Fruit fly (Drosophila melanogaster) whole organism, embryonic: Measurements from ENCODE around the gene Bicra.

ENCODE experiments used
- CG10209 ChIP-seq: fragments of 200-800 bp; sonication (Bioruptor generic); optimal IDR thresholded peaks from 3 replicates; lab custom pipeline; 2017; ENCODE audit warnings: missing biosample characterization, mild to moderate bottlenecking, missing genetic modification characterization, missing genetic modification reagents
- CG10654 ChIP-seq: fragments of 200-800 bp; sonication (Bioruptor generic); optimal IDR thresholded peaks from 2 replicates; lab custom pipeline; 2016; ENCODE audit warnings: missing biosample characterization, missing genetic modification characterization
- CG11247 ChIP-seq: fragments of 200-800 bp; sonication (Bioruptor generic); IDR thresholded peaks from 2 replicates; pipeline ENCODE4 v1.3.6; 2022; ENCODE audit warnings: missing biosample characterization, missing genetic modification characterization
- CG11695 ChIP-seq: fragments of 200-800 bp; sonication (Bioruptor generic); IDR thresholded peaks from 3 replicates; pipeline ENCODE4 v1.3.6; 2022; ENCODE audit warnings: missing biosample characterization, missing genetic modification characterization
- CG12391 ChIP-seq: fragments of 200-800 bp; sonication (Bioruptor generic); optimal IDR thresholded peaks from 3 replicates; lab custom pipeline; 2018; ENCODE audit warnings: missing biosample characterization, mild to moderate bottlenecking, missing genetic modification characterization, moderate library complexity
- CG12942 ChIP-seq: fragments of 200-800 bp; sonication (Bioruptor generic); optimal IDR thresholded peaks from 3 replicates; lab custom pipeline; 2016; ENCODE audit warnings: missing biosample characterization, missing genetic modification characterization
- CG13287 ChIP-seq: fragments of 200-800 bp; sonication (Bioruptor generic); IDR thresholded peaks from 2 replicates; pipeline ENCODE4 v1.3.6; 2022; ENCODE audit warnings: missing biosample characterization, missing genetic modification characterization; ENCODE audit not compliant: partially characterized antibody
- CG14710 ChIP-seq: fragments of 200-800 bp; sonication (Bioruptor generic); optimal IDR thresholded peaks from 3 replicates; lab custom pipeline; 2019; ENCODE audit warnings: missing biosample characterization, mild to moderate bottlenecking, missing genetic modification characterization, moderate library complexity
- CG15269 ChIP-seq: fragments of 200-800 bp; sonication (Bioruptor generic); optimal IDR thresholded peaks from 2 replicates; lab custom pipeline; 2018; ENCODE audit warnings: missing biosample characterization, mild to moderate bottlenecking, missing genetic modification characterization, moderate library complexity
- CG15479 ChIP-seq: fragments of 200-800 bp; sonication (Bioruptor generic); optimal IDR thresholded peaks from 3 replicates; lab custom pipeline; 2019; ENCODE audit warnings: missing biosample characterization, mild to moderate bottlenecking, missing genetic modification characterization, moderate library complexity
- CG1603 ChIP-seq: fragments of 200-800 bp; sonication (Bioruptor generic); optimal IDR thresholded peaks from 2 replicates; lab custom pipeline; 2019; ENCODE audit warnings: missing biosample characterization, mild to moderate bottlenecking, missing genetic modification characterization, moderate library complexity
- CG1647 ChIP-seq: fragments of 200-800 bp; sonication (Bioruptor generic); optimal IDR thresholded peaks from 3 replicates; lab custom pipeline; 2016; ENCODE audit warnings: missing biosample characterization, missing genetic modification characterization
- CG17359 ChIP-seq: fragments of 200-800 bp; sonication (Bioruptor generic); optimal IDR thresholded peaks from 3 replicates; lab custom pipeline; 2018; ENCODE audit warnings: missing biosample characterization, mild to moderate bottlenecking, missing genetic modification characterization, moderate library complexity
- CG2712 ChIP-seq: fragments of 200-800 bp; optimal IDR thresholded peaks from 3 replicates; lab custom pipeline; 2019; ENCODE audit warnings: missing biosample characterization, mild to moderate bottlenecking, missing genetic modification characterization, moderate library complexity
- CG2875 ChIP-seq: fragments of 200-800 bp; sonication (Bioruptor generic); optimal IDR thresholded peaks from 2 replicates; lab custom pipeline; 2017; ENCODE audit warnings: missing biosample characterization, mild to moderate bottlenecking, missing genetic modification characterization, missing genetic modification reagents
- CG34224 ChIP-seq: fragments of 200-800 bp; sonication (Bioruptor generic); IDR thresholded peaks from 3 replicates; pipeline ENCODE4 v1.3.6; 2022; ENCODE audit warnings: missing biosample characterization, missing genetic modification characterization; ENCODE audit not compliant: partially characterized antibody
- CG34422 ChIP-seq: fragments of 200-800 bp; sonication (Bioruptor generic); IDR thresholded peaks from 3 replicates; pipeline ENCODE4 v1.3.6; 2022; ENCODE audit warnings: missing biosample characterization, missing genetic modification characterization
- CG4282 ChIP-seq: fragments of 200-800 bp; sonication (Bioruptor generic); optimal IDR thresholded peaks from 2 replicates; lab custom pipeline; 2016; ENCODE audit warnings: missing biosample characterization, missing genetic modification characterization
- CG4820 ChIP-seq: fragments of 200-800 bp; sonication (Bioruptor generic); optimal IDR thresholded peaks from 3 replicates; lab custom pipeline; 2016; ENCODE audit warnings: missing biosample characterization, missing genetic modification characterization
- CG6272 ChIP-seq: fragments of 200-800 bp; sonication (Bioruptor generic); IDR thresholded peaks from 2 replicates; pipeline ENCODE4 v1.3.6; 2022; ENCODE audit warnings: missing biosample characterization, missing genetic modification characterization
- CG8478 ChIP-seq: fragments of >200 bp; optimal IDR thresholded peaks from 2 replicates; lab custom pipeline; 2018
- CG9609 ChIP-seq: fragments of 200-800 bp; sonication (Bioruptor generic); optimal IDR thresholded peaks from 3 replicates; lab custom pipeline; 2016; ENCODE audit warnings: missing biosample characterization, missing genetic modification characterization
- CrebB ChIP-seq: fragments of 200-800 bp; sonication (Bioruptor generic); optimal IDR thresholded peaks from 3 replicates; lab custom pipeline; 2018; ENCODE audit warnings: missing biosample characterization, mild to moderate bottlenecking, missing genetic modification characterization
- Dad ChIP-seq: fragments of 200-800 bp; sonication (Bioruptor generic); optimal IDR thresholded peaks from 3 replicates; lab custom pipeline; 2016; ENCODE audit warnings: missing biosample characterization, missing genetic modification characterization
- Fer1 ChIP-seq: fragments of 200-800 bp; sonication (Bioruptor generic); optimal IDR thresholded peaks from 2 replicates; lab custom pipeline; 2017; ENCODE audit warnings: missing biosample characterization, mild to moderate bottlenecking, missing genetic modification characterization
- Hsf ChIP-seq: fragments of 200-800 bp; sonication (Bioruptor generic); optimal IDR thresholded peaks from 3 replicates; lab custom pipeline; 2016; ENCODE audit warnings: missing biosample characterization, missing genetic modification characterization
- MTF-1 ChIP-seq: fragments of 200-800 bp; sonication (Bioruptor generic); optimal IDR thresholded peaks from 2 replicates; lab custom pipeline; 2018; ENCODE audit warnings: missing biosample characterization, mild to moderate bottlenecking, missing genetic modification characterization, borderline replicate concordance
- Meics ChIP-seq: fragments of 200-800 bp; sonication (Bioruptor generic); optimal IDR thresholded peaks from 2 replicates; lab custom pipeline; 2017; ENCODE audit warnings: missing biosample characterization, mild to moderate bottlenecking, missing genetic modification characterization
- Mes4 ChIP-seq: fragments of 200-800 bp; sonication (Bioruptor generic); optimal IDR thresholded peaks from 2 replicates; lab custom pipeline; 2016; ENCODE audit warnings: missing biosample characterization, missing genetic modification characterization
- NK7.1 ChIP-seq: fragments of 200-800 bp; sonication (Bioruptor generic); optimal IDR thresholded peaks from 3 replicates; lab custom pipeline; 2016; ENCODE audit warnings: missing biosample characterization, missing genetic modification characterization
- Nf-YB ChIP-seq: fragments of 200-800 bp; sonication (Bioruptor generic); optimal IDR thresholded peaks from 3 replicates; lab custom pipeline; 2019; ENCODE audit warnings: missing biosample characterization, mild to moderate bottlenecking, missing genetic modification characterization, moderate library complexity
- Six4 ChIP-seq: fragments of 200-800 bp; sonication (Bioruptor generic); optimal IDR thresholded peaks from 2 replicates; lab custom pipeline; 2016; ENCODE audit warnings: missing biosample characterization, missing genetic modification characterization
- Spps ChIP-seq: fragments of 200-800 bp; sonication (Bioruptor generic); optimal IDR thresholded peaks from 2 replicates; lab custom pipeline; 2018; ENCODE audit warnings: missing biosample characterization, mild to moderate bottlenecking, missing genetic modification characterization
- Sry-β ChIP-seq: fragments of 200-800 bp; sonication (Bioruptor generic); optimal IDR thresholded peaks from 2 replicates; lab custom pipeline; 2018; ENCODE audit warnings: missing biosample characterization, mild to moderate bottlenecking, missing genetic modification characterization, moderate library complexity
- bigmax ChIP-seq: fragments of 200-800 bp; sonication (Bioruptor generic); optimal IDR thresholded peaks from 2 replicates; lab custom pipeline; 2018; ENCODE audit warnings: missing biosample characterization, mild to moderate bottlenecking, missing genetic modification characterization
- chinmo ChIP-seq: fragments of 200-800 bp; sonication (Bioruptor generic); IDR thresholded peaks from 4 replicates; pipeline ENCODE4 v1.3.6; 2022; ENCODE audit warnings: missing biosample characterization, missing genetic modification characterization; ENCODE audit not compliant: partially characterized antibody
- crp ChIP-seq, 2 experiments: fragments of 200-800 bp; sonication (Bioruptor generic); optimal IDR thresholded peaks; 2 replicates in 1 of 2; 3 replicates in 1 of 2; lab custom pipeline; 2017; ENCODE audit warnings: missing biosample characterization in 2 of 2, missing genetic modification characterization in 2 of 2, mild to moderate bottlenecking in 1 of 2, moderate library complexity in 1 of 2
- dimm ChIP-seq: fragments of 200-800 bp; sonication (Bioruptor generic); IDR thresholded peaks from 2 replicates; pipeline ENCODE4 v1.3.6; 2022; ENCODE audit warnings: missing biosample characterization, missing genetic modification characterization
- dm ChIP-seq: fragments of 200-800 bp; sonication (Bioruptor generic); optimal IDR thresholded peaks from 3 replicates; lab custom pipeline; 2016; ENCODE audit warnings: missing biosample characterization, missing genetic modification characterization
- emc ChIP-seq: fragments of 200-800 bp; sonication (Bioruptor generic); optimal IDR thresholded peaks from 2 replicates; lab custom pipeline; 2016; ENCODE audit warnings: missing biosample characterization, missing genetic modification characterization
- grn ChIP-seq: fragments of 200-800 bp; sonication (Bioruptor generic); optimal IDR thresholded peaks from 3 replicates; lab custom pipeline; 2017; ENCODE audit warnings: missing biosample characterization, missing genetic modification characterization
- inv ChIP-seq: fragments of 200-800 bp; sonication (Bioruptor generic); IDR thresholded peaks from 2 replicates; pipeline ENCODE4 v1.3.6; 2022; ENCODE audit warnings: missing biosample characterization, missing genetic modification characterization; ENCODE audit not compliant: partially characterized antibody
- mam ChIP-seq: fragments of 200-800 bp; sonication (Bioruptor generic); optimal IDR thresholded peaks from 3 replicates; lab custom pipeline; 2016; ENCODE audit warnings: missing biosample characterization, missing genetic modification characterization
- otp ChIP-seq: fragments of 200-800 bp; sonication (Bioruptor generic); IDR thresholded peaks from 3 replicates; pipeline ENCODE4, ENCODE4 v1.3.6; 2022; ENCODE audit warnings: missing biosample characterization, missing genetic modification characterization
- pho ChIP-seq: fragments of 200-800 bp; sonication (Bioruptor generic); optimal IDR thresholded peaks from 2 replicates; lab custom pipeline; 2016; ENCODE audit warnings: missing biosample characterization, missing genetic modification characterization
- seq ChIP-seq: fragments of 200-800 bp; sonication (Bioruptor generic); IDR thresholded peaks from 2 replicates; pipeline ENCODE4 v1.3.6; 2022; ENCODE audit warnings: missing biosample characterization, missing genetic modification characterization
- slp2 ChIP-seq: fragments of 200-800 bp; sonication (Bioruptor generic); optimal IDR thresholded peaks from 2 replicates; lab custom pipeline; 2016; ENCODE audit warnings: missing biosample characterization, missing genetic modification characterization
- vnd ChIP-seq: fragments of 200-800 bp; sonication (Bioruptor generic); IDR thresholded peaks from 3 replicates; pipeline ENCODE4 v1.3.6; 2022; ENCODE audit warnings: missing biosample characterization, missing genetic modification characterization; ENCODE audit not compliant: partially characterized antibody
- z ChIP-seq: fragments of 200-800 bp; sonication (Bioruptor generic); IDR thresholded peaks from 3 replicates; pipeline ENCODE4 v1.3.6; 2022; ENCODE audit warnings: missing biosample characterization, missing genetic modification characterization
- zfh1 ChIP-seq: fragments of 200-800 bp; sonication (Bioruptor generic); IDR thresholded peaks from 3 replicates; pipeline ENCODE4 v1.3.6; 2022; ENCODE audit warnings: missing biosample characterization, missing genetic modification characterization

Bicra gene

dm6 chr3R:29038960-29039581 is 23.8 kb upstream of the Bicra start, which contains the start of the genes Slu7 and Pkc98E (continued):
- TF ChIP-seq Fer1 (GFP tag; lab: Kevin White, UChicago) = peak; percentile 63
- TF ChIP-seq CG2712 (tag; lab: Kevin White, UChicago) = peak; percentile 44
- TF ChIP-seq Meics = peak; percentile 21
- TF ChIP-seq CG34224 (GFP tag; lab: Robert Waterston, UW) = peak; percentile 89
- TF ChIP-seq vnd (GFP tag; lab: Robert Waterston, UW) = peak; percentile 89
- peak; percentile 64 for TF ChIP-seq Mes4 (GFP tag; lab: Kevin White, UChicago)
- TF ChIP-seq CG1603 (tag; lab: Kevin White, UChicago) = peak; percentile 73
- TF ChIP-seq dimm (GFP tag; lab: Robert Waterston, UW) = no peak
- TF ChIP-seq CG10654 (GFP tag; lab: Kevin White, UChicago) = peak; percentile 52
- no peak for TF ChIP-seq CG11695
- TF ChIP-seq CG17359 (tag; lab: Kevin White, UChicago) = peak; percentile 42
- TF ChIP-seq CG2875 = no peak
- TF ChIP-seq dm (GFP tag; lab: Kevin White, UChicago) = peak; percentile 63
- TF ChIP-seq chinmo = peak; percentile 91; the same call in 3 of the 4 replicates
- peak; percentile 89 for TF ChIP-seq CG13287 (GFP tag; lab: Robert Waterston, UW)
- TF ChIP-seq seq (GFP tag; lab: Robert Waterston, UW) = no peak
- TF ChIP-seq CG12391 (tag; lab: Kevin White, UChicago) = peak; percentile 33
- TF ChIP-seq zfh1 (GFP tag; lab: Robert Waterston, UW) = peak; percentile 73
- peak; percentile 68 for TF ChIP-seq pho
- no peak for TF ChIP-seq CG4820
- TF ChIP-seq emc (GFP tag; lab: Kevin White, UChicago) = peak; percentile 45
- peak; percentile 70 for TF ChIP-seq Hsf (GFP tag; lab: Kevin White, UChicago)
- TF ChIP-seq bigmax (GFP tag; lab: Kevin White, UChicago) = no peak
- TF ChIP-seq slp2 = peak; percentile 45
- no peak for TF ChIP-seq Sry-β (GFP tag; lab: Kevin White, UChicago)
- no peak for TF ChIP-seq Six4
- peak; percentile 80 for TF ChIP-seq CG11247 (GFP tag; lab: Robert Waterston, UW)
- peak; percentile 66 for TF ChIP-seq CG12942 (GFP tag; lab: Kevin White, UChicago)
- peak; percentile 38 for TF ChIP-seq CG10209 (GFP tag; lab: Kevin White, UChicago)
- no peak for TF ChIP-seq Nf-YB
- peak; percentile 44 for TF ChIP-seq grn (GFP tag; lab: Kevin White, UChicago)
- TF ChIP-seq Spps (tag; lab: Kevin White, UChicago) = no peak
- peak; percentile 95 for TF ChIP-seq CG8478 (lab: Kevin White, UChicago)
- peak; percentile 57 for TF ChIP-seq CG14710 (tag; lab: Kevin White, UChicago)
- TF ChIP-seq inv (GFP tag; lab: Robert Waterston, UW) = peak; percentile 86
- peak; percentile 83 for TF ChIP-seq mam (GFP tag; lab: Kevin White, UChicago)
- peak; percentile 71 for TF ChIP-seq CG9609
- TF ChIP-seq CG1647 (GFP tag; lab: Kevin White, UChicago) = peak; percentile 50
- TF ChIP-seq z (GFP tag; lab: Robert Waterston, UW) = no peak
- TF ChIP-seq CG4282 = peak; percentile 53
- peak; percentile 66 for TF ChIP-seq CG6272 (GFP tag; lab: Robert Waterston, UW)
- 0 out of 3 replicates have a peak, but pooled peaks have one; percentile 17 for TF ChIP-seq otp (GFP tag; lab: Robert Waterston, UW)
- peak; percentile 43 for TF ChIP-seq MTF-1 (GFP tag; lab: Kevin White, UChicago)
- TF ChIP-seq CG15269 = peak; percentile 46
- peak; percentile 77; the same call in 2 of the 3 replicates for TF ChIP-seq CG34422 (GFP tag; lab: Robert Waterston, UW)
- no peak for TF ChIP-seq NK7.1
- peak; percentile 58 for TF ChIP-seq Dad
- peak; percentile 42 for TF ChIP-seq CrebB (tag; lab: Kevin White, UChicago)
- TF ChIP-seq crp (GFP tag; optimal IDR thresholded peaks at IDR 0.05; lab: Kevin White, UChicago) = peak in 1 of 2 experiments; percentile 36
- TF ChIP-seq CG15479 (GFP tag; lab: Kevin White, UChicago) = peak; percentile 67
